Fruit fly (Drosophila melanogaster): ENCODE results near the gene CG6149.

The CG6149 gene

dm6 chr3L:11416495-11417272 is 18.6 kb downstream of the CG6149 start (continued):
- TF ChIP-seq lz (GFP tag; optimal IDR thresholded peaks at IDR 0.05): no peak
- no peak for TF ChIP-seq Ets21C (GFP tag; optimal IDR thresholded peaks at IDR 0.05)

DNA sequence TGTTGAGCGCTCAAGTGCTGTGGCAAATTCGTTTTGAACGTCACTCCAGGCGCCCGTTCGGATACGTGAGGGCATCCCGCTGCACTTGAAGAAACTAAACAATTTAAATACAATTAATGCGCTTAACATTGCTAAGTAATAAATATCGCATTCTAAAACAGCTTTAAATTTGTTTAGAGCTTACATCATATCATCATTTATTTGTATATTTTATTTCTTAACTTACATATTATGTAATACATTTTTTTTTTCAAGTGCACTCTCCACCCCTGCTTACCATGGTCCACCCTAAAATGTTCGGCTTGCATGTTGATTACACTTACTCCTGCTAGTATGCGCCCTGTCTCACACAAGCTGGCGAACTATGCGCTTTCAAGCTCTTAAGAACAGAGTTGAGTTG is 19.9 kb downstream of the CG6149 start:
- TF ChIP-seq CG16779 (tag; optimal IDR thresholded peaks at IDR 0.05) (no peak), cyc (GFP tag; optimal IDR thresholded peaks at IDR 0.05) (peak; percentile 51), CG9139 (GFP tag; optimal IDR thresholded peaks at IDR 0.05) (peak; percentile 5), Met (GFP tag; optimal IDR thresholded peaks at IDR 0.05) (peak; percentile 70), Sox14 (GFP tag; optimal IDR thresholded peaks at IDR 0.05) (peak; percentile 20), CG8119 (GFP tag; IDR thresholded peaks at IDR 0.05) (peak; percentile 69), CG10669 (GFP tag; optimal IDR thresholded peaks at IDR 0.05) (peak; percentile 65), pdm3 (GFP tag; optimal IDR thresholded peaks at IDR 0.05) (peak; percentile 55), Gug (GFP tag; IDR thresholded peaks at IDR 0.05) (peak; percentile 44; the same call in 1 of the 2 replicates), CG3032 (tag; optimal IDR thresholded peaks at IDR 0.05) (peak; percentile 64), salr (GFP tag; optimal IDR thresholded peaks at IDR 0.05) (peak; percentile 8 to 18), Ets21C (GFP tag; optimal IDR thresholded peaks at IDR 0.05) (peak; percentile 16), Ets96B (tag; optimal IDR thresholded peaks at IDR 0.05) (peak; percentile 63), Eip78C (GFP tag) (peak; percentile 86), Lpt (GFP tag; optimal IDR thresholded peaks at IDR 0.05) (peak; percentile 28), OdsH (GFP tag; optimal IDR thresholded peaks at IDR 0.05) (peak; percentile 73), CG3919 (GFP tag; optimal IDR thresholded peaks at IDR 0.05) (peak; percentile 62), acj6 (GFP tag; optimal IDR thresholded peaks at IDR 0.05) (peak; percentile 74), svp (GFP tag) (peak; percentile 80), CG11294 (GFP tag; IDR thresholded peaks at IDR 0.05) (peak; percentile 41; the same call in 1 of the 2 replicates), net (GFP tag; optimal IDR thresholded peaks at IDR 0.05) (peak; percentile 59), eg (GFP tag; IDR thresholded peaks at IDR 0.05) (peak; percentile 53; the same call in 1 of the 3 replicates), CG6808 (GFP tag; optimal IDR thresholded peaks at IDR 0.05) (peak; percentile 58), CG6276 (GFP tag; optimal IDR thresholded peaks at IDR 0.05) (no peak), Sox15 (GFP tag; optimal IDR thresholded peaks at IDR 0.05) (peak; percentile 24), dac (GFP tag; optimal IDR thresholded peaks at IDR 0.05) (no peak), fd59A (GFP tag; optimal IDR thresholded peaks at IDR 0.05) (peak; percentile 63), spab (GFP tag; optimal IDR thresholded peaks at IDR 0.05) (peak; percentile 48), dsx (GFP tag; optimal IDR thresholded peaks at IDR 0.05; ENCODE audit: poor library complexity, severe bottlenecking) (peak; percentile 41), Eip93F (GFP tag; optimal IDR thresholded peaks at IDR 0.05) (no peak), CG7368 (GFP tag; optimal IDR thresholded peaks at IDR 0.05) (peak; percentile 22), CG11902 (GFP tag; optimal IDR thresholded peaks at IDR 0.05) (peak; percentile 17), CG34406 (GFP tag; optimal IDR thresholded peaks at IDR 0.05) (peak; percentile 75), CG8632 (GFP tag; optimal IDR thresholded peaks at IDR 0.05) (peak; percentile 73), Smox (GFP tag; optimal IDR thresholded peaks at IDR 0.05) (peak; percentile 63), CG10631 (GFP tag; optimal IDR thresholded peaks at IDR 0.05) (peak; percentile 79), CG8319 (GFP tag; optimal IDR thresholded peaks at IDR 0.05) (peak; percentile 48), CG1621 (tag; optimal IDR thresholded peaks at IDR 0.05) (peak; percentile 66), fkh (GFP tag; optimal IDR thresholded peaks at IDR 0.05) (no peak), CG11762 (GFP tag; optimal IDR thresholded peaks at IDR 0.05; ENCODE audit: insufficient read depth) (peak; percentile 52), Eip75B (GFP tag; optimal IDR thresholded peaks at IDR 0.05) (peak; percentile 63), CG6792 (GFP tag; optimal IDR thresholded peaks at IDR 0.05) (peak; percentile 73), CG6163 (GFP tag; IDR thresholded peaks at IDR 0.05) (peak; percentile 80), fd85E (GFP tag; optimal IDR thresholded peaks at IDR 0.05) (no peak), esn (GFP tag; optimal IDR thresholded peaks at IDR 0.05) (peak; percentile 75), ss (GFP tag; optimal IDR thresholded peaks at IDR 0.05) (peak; percentile 47 to 65), vri (GFP tag; optimal IDR thresholded peaks at IDR 0.05) (peak; percentile 43)

Data from whole organism, prepupa.